Worm (Caenorhabditis elegans) whole organism, mixed stage, embryonic: Measurements from ENCODE around the gene kel-8.

Source experiments
- M03D4.4 ChIP-seq: sonication (generic microtip); optimal IDR thresholded peaks from 2 replicates; lab custom pipeline; 2017; ENCODE audit warnings: mild to moderate bottlenecking, missing genetic modification characterization, missing compliant biosample characterization
- bed-3 ChIP-seq: fragments of 200-800 bp; sonication (Bioruptor generic); optimal IDR thresholded peaks from 3 replicates; lab custom pipeline; 2018; ENCODE audit warnings: mild to moderate bottlenecking, missing genetic modification characterization, moderate library complexity, missing compliant biosample characterization
- blmp-1 ChIP-seq: fragments of 150-350 bp; optimal IDR thresholded peaks from 2 replicates; lab custom pipeline; 2014; ENCODE audit warnings: missing biosample characterization, missing genetic modification characterization
- ceh-43 ChIP-seq: fragments of 200-800 bp; sonication (Bioruptor generic); optimal IDR thresholded peaks from 2 replicates; lab custom pipeline; 2018; ENCODE audit warnings: mild to moderate bottlenecking, missing genetic modification characterization, moderate library complexity, missing compliant biosample characterization
- ceh-83 ChIP-seq: fragments of 200-800 bp; sonication (Bioruptor generic); optimal IDR thresholded peaks from 2 replicates; lab custom pipeline; 2018; ENCODE audit warnings: mild to moderate bottlenecking, missing genetic modification characterization, missing compliant biosample characterization
- ces-1 ChIP-seq: fragments of 150-350 bp; optimal IDR thresholded peaks from 2 replicates; lab custom pipeline; 2014; ENCODE audit warnings: missing biosample characterization, missing genetic modification reagents, missing genetic modification characterization
- drap-1 ChIP-seq: fragments of 200-800 bp; sonication (Bioruptor generic); optimal IDR thresholded peaks from 3 replicates; lab custom pipeline; 2018; ENCODE audit warnings: mild to moderate bottlenecking, missing genetic modification characterization, missing compliant biosample characterization
- elt-1 ChIP-seq: sonication (generic microtip); optimal IDR thresholded peaks from 2 replicates; lab custom pipeline; 2017; ENCODE audit warnings: missing genetic modification characterization, mild to moderate bottlenecking, missing compliant biosample characterization, antibody characterized with exemption, moderate library complexity, borderline replicate concordance; ENCODE audit not compliant: insufficient read depth
- elt-3 ChIP-seq: fragments of 150-350 bp; optimal IDR thresholded peaks from 2 replicates; lab custom pipeline; 2014; ENCODE audit warnings: missing biosample characterization, missing genetic modification characterization
- flh-1 ChIP-seq: fragments of 200-800 bp; sonication (Bioruptor generic); optimal IDR thresholded peaks from 2 replicates; lab custom pipeline; 2018; ENCODE audit warnings: mild to moderate bottlenecking, missing genetic modification characterization, moderate library complexity, missing compliant biosample characterization
- ham-2 ChIP-seq: fragments of 200-800 bp; sonication (Bioruptor generic); optimal IDR thresholded peaks from 2 replicates; lab custom pipeline; 2018; ENCODE audit warnings: mild to moderate bottlenecking, missing genetic modification characterization, missing compliant biosample characterization
- hlh-1 ChIP-seq: fragments of 150-350 bp; optimal IDR thresholded peaks from 2 replicates; lab custom pipeline; 2014; ENCODE audit warnings: missing biosample characterization, missing genetic modification reagents, missing genetic modification characterization
- lin-13 ChIP-seq: fragments of 150-350 bp; optimal IDR thresholded peaks from 2 replicates; lab custom pipeline; 2014; ENCODE audit warnings: missing biosample characterization, missing genetic modification characterization
- lsy-2 ChIP-seq: fragments of 150-350 bp; optimal IDR thresholded peaks from 2 replicates; lab custom pipeline; 2014; ENCODE audit warnings: missing biosample characterization, missing genetic modification characterization
- mab-5 ChIP-seq: fragments of 150-350 bp; optimal IDR thresholded peaks from 2 replicates; lab custom pipeline; 2014; ENCODE audit warnings: missing biosample characterization, missing genetic modification characterization
- mep-1 ChIP-seq: fragments of 150-350 bp; optimal IDR thresholded peaks from 2 replicates; lab custom pipeline; 2017; ENCODE audit warnings: missing biosample characterization, missing genetic modification reagents, missing genetic modification characterization, inconsistent platforms
- mls-2 ChIP-seq: sonication (generic microtip); optimal IDR thresholded peaks from 2 replicates; lab custom pipeline; 2016; ENCODE audit warnings: mild to moderate bottlenecking, missing genetic modification characterization, moderate library complexity, missing compliant biosample characterization
- nhr-12 ChIP-seq: fragments of 150-350 bp; optimal IDR thresholded peaks from 2 replicates; lab custom pipeline; 2014; ENCODE audit warnings: missing biosample characterization, missing genetic modification characterization
- nhr-2 ChIP-seq: fragments of 150-350 bp; optimal IDR thresholded peaks from 2 replicates; lab custom pipeline; 2014; ENCODE audit warnings: missing biosample characterization, missing genetic modification characterization
- nhr-237 ChIP-seq: fragments of 150-350 bp; optimal IDR thresholded peaks from 2 replicates; lab custom pipeline; 2014; ENCODE audit warnings: missing biosample characterization, missing genetic modification characterization
- nhr-28 ChIP-seq: fragments of 150-350 bp; optimal IDR thresholded peaks from 2 replicates; lab custom pipeline; 2014; ENCODE audit warnings: missing biosample characterization, missing genetic modification characterization
- nhr-76 ChIP-seq: sonication (generic microtip); optimal IDR thresholded peaks from 2 replicates; lab custom pipeline; 2017; ENCODE audit warnings: missing biosample characterization, missing genetic modification characterization
- pha-4 ChIP-seq: fragments of 150-350 bp; optimal IDR thresholded peaks from 2 replicates; lab custom pipeline; 2018; ENCODE audit warnings: missing biosample characterization, missing genetic modification reagents, missing genetic modification characterization
- sem-2 ChIP-seq: fragments of 200-800 bp; sonication (Bioruptor generic); optimal IDR thresholded peaks from 2 replicates; lab custom pipeline; 2018; ENCODE audit warnings: mild to moderate bottlenecking, missing genetic modification characterization, missing compliant biosample characterization
- snpc-4 ChIP-seq: fragments of 150-350 bp; optimal IDR thresholded peaks from 2 replicates; lab custom pipeline; 2014; ENCODE audit warnings: missing biosample characterization, missing genetic modification characterization
- sptf-1 ChIP-seq: sonication (generic microtip); optimal IDR thresholded peaks from 2 replicates; lab custom pipeline; 2017; ENCODE audit warnings: mild to moderate bottlenecking, missing genetic modification characterization, moderate library complexity, missing compliant biosample characterization
- tbx-8 ChIP-seq: fragments of 200-800 bp; sonication (Bioruptor generic); optimal IDR thresholded peaks from 2 replicates; lab custom pipeline; 2018; ENCODE audit warnings: mild to moderate bottlenecking, missing genetic modification characterization, moderate library complexity, missing compliant biosample characterization
- unc-120 ChIP-seq: sonication (generic microtip); optimal IDR thresholded peaks from 2 replicates; lab custom pipeline; 2017; ENCODE audit warnings: missing genetic modification characterization, missing compliant biosample characterization; ENCODE audit not compliant: poor library complexity, severe bottlenecking
- unc-39 ChIP-seq: fragments of 150-350 bp; optimal IDR thresholded peaks from 2 replicates; lab custom pipeline; 2014; ENCODE audit warnings: missing biosample characterization, missing genetic modification characterization
- unc-62 ChIP-seq: fragments of 150-350 bp; optimal IDR thresholded peaks from 2 replicates; lab custom pipeline; 2014; ENCODE audit warnings: missing biosample characterization, missing genetic modification reagents, missing genetic modification characterization
- zip-8 ChIP-seq: fragments of 150-350 bp; optimal IDR thresholded peaks from 2 replicates; lab custom pipeline; 2014; ENCODE audit warnings: missing biosample characterization, missing genetic modification characterization
- ztf-11 ChIP-seq: fragments of 150-350 bp; optimal IDR thresholded peaks from 2 replicates; lab custom pipeline; 2014; ENCODE audit warnings: missing biosample characterization, missing genetic modification characterization

kel-8 gene

ce11 chrV:2706379-2706778 is 35.1 kb downstream of the kel-8 start:
- TF ChIP-seq nhr-76: no peak
- TF ChIP-seq mls-2: no peak
- no peak for TF ChIP-seq flh-1 (GFP tag; lab: Kevin White, UChicago)
- TF ChIP-seq elt-1 (tag; lab: Kevin White, UChicago): no peak
- no peak for TF ChIP-seq tbx-8
- TF ChIP-seq ceh-83 (GFP tag; lab: Kevin White, UChicago): no peak
- TF ChIP-seq elt-3: no peak
- no peak for TF ChIP-seq unc-120
- TF ChIP-seq nhr-28: no peak
- TF ChIP-seq unc-62 (GFP tag; lab: Kevin White, UChicago): no peak
- no peak for TF ChIP-seq blmp-1 (tag; lab: Kevin White, UChicago)
- no peak for TF ChIP-seq nhr-12 (tag; lab: Kevin White, UChicago)
- TF ChIP-seq hlh-1 (tag; lab: Kevin White, UChicago): no peak
- TF ChIP-seq zip-8 (tag; lab: Kevin White, UChicago): no peak
- TF ChIP-seq nhr-2 (tag; lab: Kevin White, UChicago): no peak
- TF ChIP-seq snpc-4 (tag; lab: Kevin White, UChicago): no peak
- no peak for TF ChIP-seq M03D4.4
- no peak for TF ChIP-seq ceh-43 (GFP tag; lab: Kevin White, UChicago)
- TF ChIP-seq nhr-237 (tag; lab: Kevin White, UChicago): no peak
- no peak for TF ChIP-seq sem-2 (GFP tag; lab: Kevin White, UChicago)

DNA sequence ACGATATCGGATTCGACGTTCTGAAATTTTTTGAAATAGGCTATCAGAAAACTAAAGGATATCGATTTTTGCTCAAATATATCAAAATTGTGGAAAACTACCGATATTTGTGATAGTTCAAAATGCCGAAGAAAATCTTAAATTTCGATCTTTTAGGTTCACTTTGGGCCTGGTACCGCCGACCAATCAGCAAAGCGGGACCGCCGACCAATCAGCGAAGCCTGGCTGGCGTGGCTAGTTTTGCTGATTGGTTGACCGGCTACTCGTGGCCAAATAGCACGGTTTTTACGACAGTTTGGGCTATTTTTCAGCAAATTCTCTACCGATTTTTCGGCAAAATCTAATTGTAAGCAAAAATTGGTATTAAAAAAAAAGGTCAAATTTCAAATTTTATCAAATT is 38.9 kb downstream of the kel-8 start:
- TF ChIP-seq unc-62 (GFP tag; lab: Kevin White, UChicago) (no peak), lin-13 (tag; lab: Kevin White, UChicago) (no peak), bed-3 (GFP tag; lab: Kevin White, UChicago) (no peak), pha-4 (no peak)

ce11 chrV:2711429-2711828 is 40.2 kb downstream of the kel-8 start, which contains the start of gene C24B9.3:
Gene C24B9.3, minus strand, starts transcription at chrV:2711599.
- TF ChIP-seq unc-120 (no peak), lsy-2 (tag; lab: Kevin White, UChicago) (no peak), nhr-76 (no peak), drap-1 (no peak), ceh-43 (GFP tag; lab: Kevin White, UChicago) (no peak), unc-39 (tag; lab: Kevin White, UChicago) (no peak), mls-2 (no peak), sptf-1 (tag; lab: Kevin White, UChicago) (no peak), snpc-4 (tag; lab: Kevin White, UChicago) (no peak), mep-1 (no peak), sem-2 (GFP tag; lab: Kevin White, UChicago) (no peak), ham-2 (GFP tag; lab: Kevin White, UChicago) (no peak)

- TF ChIP-seq zip-8 (tag; lab: Kevin White, UChicago) (peak; percentile 43), ceh-43 (GFP tag; lab: Kevin White, UChicago) (no peak)
Measured at ce11 chrV:2713532-2713931, 42.3 kb downstream of the kel-8 start, which contains the start of gene srt-28. Gene srt-28, minus strand, starts transcription at chrV:2713632.

- TF ChIP-seq mep-1: no peak
- no peak for TF ChIP-seq nhr-2 (tag; lab: Kevin White, UChicago)
- TF ChIP-seq nhr-12 (tag; lab: Kevin White, UChicago): no peak
- no peak for TF ChIP-seq mab-5 (tag; lab: Kevin White, UChicago)
- no peak for TF ChIP-seq nhr-28
- TF ChIP-seq ztf-11 (tag; lab: Kevin White, UChicago): no peak
- no peak for TF ChIP-seq unc-120
- TF ChIP-seq zip-8 (tag; lab: Kevin White, UChicago): no peak
- no peak for TF ChIP-seq ces-1 (GFP tag; lab: Kevin White, UChicago)
- TF ChIP-seq drap-1: no peak
- TF ChIP-seq, all 35 proteins: peak for 0
Measured at ce11 chrV:2716933-2717332, 45.7 kb downstream of the kel-8 start.
